Fruit fly (Drosophila melanogaster) whole organism, embryonic: ENCODE results near the gene eIF4E6.

ENCODE experiments used
- Bteb2 ChIP-seq: fragments of 200-800 bp; sonication (Bioruptor generic); optimal IDR thresholded peaks from 2 replicates; lab custom pipeline; 2016; ENCODE audit warnings: missing biosample characterization, missing genetic modification characterization
- CG10209 ChIP-seq: fragments of 200-800 bp; sonication (Bioruptor generic); optimal IDR thresholded peaks from 3 replicates; lab custom pipeline; 2017; ENCODE audit warnings: missing biosample characterization, mild to moderate bottlenecking, missing genetic modification characterization, missing genetic modification reagents
- CG10462 ChIP-seq: fragments of 200-800 bp; sonication (Bioruptor generic); optimal IDR thresholded peaks from 2 replicates; lab custom pipeline; 2016; ENCODE audit warnings: missing biosample characterization, missing genetic modification characterization
- CG11398 ChIP-seq: fragments of 200-800 bp; sonication (Bioruptor generic); optimal IDR thresholded peaks from 2 replicates; lab custom pipeline; 2016; ENCODE audit warnings: missing biosample characterization, missing genetic modification characterization
- CG12659 ChIP-seq: fragments of 200-800 bp; sonication (Bioruptor generic); optimal IDR thresholded peaks from 3 replicates; lab custom pipeline; 2017; ENCODE audit warnings: mild to moderate bottlenecking, missing biosample characterization, missing genetic modification reagents, missing genetic modification characterization
- CG15073 ChIP-seq: fragments of 200-800 bp; sonication (Bioruptor generic); optimal IDR thresholded peaks from 2 replicates; lab custom pipeline; 2016; ENCODE audit warnings: missing biosample characterization, missing genetic modification characterization
- CG15479 ChIP-seq: fragments of 200-800 bp; sonication (Bioruptor generic); optimal IDR thresholded peaks from 3 replicates; lab custom pipeline; 2019; ENCODE audit warnings: missing biosample characterization, mild to moderate bottlenecking, missing genetic modification characterization, moderate library complexity
- CG18764 ChIP-seq: fragments of 200-800 bp; sonication (Bioruptor generic); optimal IDR thresholded peaks from 3 replicates; lab custom pipeline; 2016; ENCODE audit warnings: missing biosample characterization, missing genetic modification characterization
- CG2116 ChIP-seq: fragments of 200-800 bp; sonication (Bioruptor generic); optimal IDR thresholded peaks from 3 replicates; lab custom pipeline; 2018; ENCODE audit warnings: missing biosample characterization, mild to moderate bottlenecking, missing genetic modification characterization
- CG2120 ChIP-seq: fragments of 200-800 bp; sonication (Bioruptor generic); optimal IDR thresholded peaks from 3 replicates; lab custom pipeline; 2016; ENCODE audit warnings: missing biosample characterization, missing genetic modification characterization
- CG2712 ChIP-seq: fragments of 200-800 bp; optimal IDR thresholded peaks from 3 replicates; lab custom pipeline; 2019; ENCODE audit warnings: missing biosample characterization, mild to moderate bottlenecking, missing genetic modification characterization, moderate library complexity
- CG2875 ChIP-seq: fragments of 200-800 bp; sonication (Bioruptor generic); optimal IDR thresholded peaks from 2 replicates; lab custom pipeline; 2017; ENCODE audit warnings: missing biosample characterization, mild to moderate bottlenecking, missing genetic modification characterization, missing genetic modification reagents
- CG33213 ChIP-seq: fragments of 200-800 bp; sonication (Bioruptor generic); optimal IDR thresholded peaks from 3 replicates; lab custom pipeline; 2016; ENCODE audit warnings: missing biosample characterization, missing genetic modification characterization
- CG3995 ChIP-seq: fragments of 200-800 bp; sonication (Bioruptor generic); optimal IDR thresholded peaks from 3 replicates; lab custom pipeline; 2016; ENCODE audit warnings: missing biosample characterization, missing genetic modification characterization
- CG4404 ChIP-seq: fragments of 200-800 bp; sonication (Bioruptor generic); IDR thresholded peaks from 2 replicates; pipeline ENCODE4 v1.3.6; 2022; ENCODE audit warnings: missing biosample characterization, missing genetic modification characterization
- CG4424 ChIP-seq: fragments of 200-800 bp; sonication (Bioruptor generic); optimal IDR thresholded peaks from 3 replicates; lab custom pipeline; 2016; ENCODE audit warnings: missing biosample characterization, missing genetic modification characterization
- CG4854 ChIP-seq: fragments of 200-800 bp; sonication (Bioruptor generic); optimal IDR thresholded peaks from 2 replicates; lab custom pipeline; 2016; ENCODE audit warnings: missing biosample characterization, missing genetic modification characterization, inconsistent platforms
- CG7271 ChIP-seq: fragments of 200-800 bp; sonication (Bioruptor generic); optimal IDR thresholded peaks from 2 replicates; lab custom pipeline; 2018; ENCODE audit warnings: missing biosample characterization, mild to moderate bottlenecking, missing genetic modification characterization, moderate library complexity
- CG7372 ChIP-seq: fragments of 200-800 bp; sonication (Bioruptor generic); IDR thresholded peaks from 2 replicates; pipeline ENCODE4 v1.3.6; 2022; ENCODE audit warnings: missing biosample characterization, missing genetic modification characterization
- CG8765 ChIP-seq: fragments of 200-800 bp; sonication (Bioruptor generic); IDR thresholded peaks from 2 replicates; pipeline ENCODE4 v1.3.6; 2022; ENCODE audit warnings: missing biosample characterization, missing genetic modification characterization
- D ChIP-seq, 2 experiments: fragments of 200-800 bp in 1 of 2; fragments of >200 bp in 1 of 2; sonication (Bioruptor generic) in 1 of 2; optimal IDR thresholded peaks; 2 replicates in 1 of 2; 3 replicates in 1 of 2; lab custom pipeline; 2017; ENCODE audit warnings: mild to moderate bottlenecking in 1 of 2, missing biosample characterization in 1 of 2, missing genetic modification characterization in 1 of 2, missing genetic modification reagents in 1 of 2
- D19A ChIP-seq: fragments of 200-800 bp; optimal IDR thresholded peaks from 3 replicates; lab custom pipeline; 2019; ENCODE audit warnings: missing biosample characterization, mild to moderate bottlenecking, missing genetic modification characterization, moderate library complexity
- Dip3 ChIP-seq: fragments of 200-800 bp; sonication (Bioruptor generic); optimal IDR thresholded peaks from 3 replicates; lab custom pipeline; 2016; ENCODE audit warnings: missing biosample characterization, missing genetic modification characterization
- Dll ChIP-seq: fragments of 200-800 bp; sonication (Bioruptor generic); IDR thresholded peaks from 4 replicates; pipeline ENCODE4 v1.3.6; 2022; ENCODE audit warnings: missing biosample characterization, missing genetic modification characterization; ENCODE audit not compliant: partially characterized antibody
- Dref ChIP-seq: fragments of 200-800 bp; sonication (Bioruptor generic); IDR thresholded peaks from 2 replicates; pipeline ENCODE4 v1.3.6; 2022; ENCODE audit warnings: missing biosample characterization, missing genetic modification characterization
- Fer1 ChIP-seq: fragments of 200-800 bp; sonication (Bioruptor generic); optimal IDR thresholded peaks from 2 replicates; lab custom pipeline; 2017; ENCODE audit warnings: missing biosample characterization, mild to moderate bottlenecking, missing genetic modification characterization
- Hr51 ChIP-seq, 2 experiments: fragments of 200-800 bp; sonication (Bioruptor generic); optimal IDR thresholded peaks; 2 replicates in 1 of 2; 3 replicates in 1 of 2; lab custom pipeline; 2016 to 2018; ENCODE audit warnings: missing biosample characterization in 2 of 2, missing genetic modification characterization in 2 of 2, mild to moderate bottlenecking in 1 of 2, moderate library complexity in 1 of 2
- Lim3 ChIP-seq: fragments of 200-800 bp; sonication (Bioruptor generic); IDR thresholded peaks from 2 replicates; pipeline ENCODE4 v1.3.6; 2022; ENCODE audit warnings: missing biosample characterization, missing genetic modification characterization
- Mad ChIP-seq: fragments of 200-800 bp; sonication (Bioruptor generic); optimal IDR thresholded peaks from 2 replicates; lab custom pipeline; 2016; ENCODE audit warnings: missing biosample characterization, missing genetic modification characterization
- Max ChIP-seq: fragments of 200-800 bp; sonication (Bioruptor generic); optimal IDR thresholded peaks from 2 replicates; lab custom pipeline; 2016; ENCODE audit warnings: missing biosample characterization, mild to moderate bottlenecking, missing genetic modification characterization
- Meics ChIP-seq: fragments of 200-800 bp; sonication (Bioruptor generic); optimal IDR thresholded peaks from 2 replicates; lab custom pipeline; 2017; ENCODE audit warnings: missing biosample characterization, mild to moderate bottlenecking, missing genetic modification characterization
- NC2β ChIP-seq: fragments of 200-800 bp; sonication (Bioruptor generic); optimal IDR thresholded peaks from 2 replicates; lab custom pipeline; 2016; ENCODE audit warnings: missing biosample characterization, missing genetic modification characterization
- Vsx1 ChIP-seq: fragments of 200-800 bp; sonication (Bioruptor generic); optimal IDR thresholded peaks from 2 replicates; lab custom pipeline; 2017; ENCODE audit warnings: missing biosample characterization, mild to moderate bottlenecking, missing genetic modification characterization, missing genetic modification reagents
- ap ChIP-seq: fragments of 200-800 bp; sonication (Bioruptor generic); IDR thresholded peaks from 2 replicates; pipeline ENCODE4 v1.3.6; 2022; ENCODE audit warnings: missing biosample characterization, missing genetic modification characterization
- ara ChIP-seq: fragments of 200-800 bp; sonication (Bioruptor generic); IDR thresholded peaks from 2 replicates; pipeline ENCODE4 v1.3.6; 2022; ENCODE audit warnings: missing biosample characterization, missing genetic modification characterization
- chm ChIP-seq: fragments of 200-800 bp; sonication (Bioruptor generic); IDR thresholded peaks from 2 replicates; pipeline ENCODE4 v1.3.6; 2022; ENCODE audit warnings: missing biosample characterization, missing genetic modification characterization
- cwo ChIP-seq: fragments of 200-800 bp; sonication (Bioruptor generic); optimal IDR thresholded peaks from 3 replicates; lab custom pipeline; 2017; ENCODE audit warnings: missing biosample characterization, missing genetic modification characterization, mild to moderate bottlenecking, moderate library complexity, missing genetic modification reagents
- dysf ChIP-seq: fragments of 200-800 bp; sonication (Bioruptor generic); IDR thresholded peaks from 3 replicates; pipeline ENCODE4 v1.3.6; 2022; ENCODE audit warnings: missing biosample characterization, missing genetic modification characterization
- eve ChIP-seq, 2 experiments: fragments of >200 bp; optimal IDR thresholded peaks; 2 replicates each; lab custom pipeline; 2017; ENCODE audit warnings: missing biosample characterization in 2 of 2, missing genetic modification characterization in 2 of 2
- fu2 ChIP-seq: fragments of 200-800 bp; sonication (Bioruptor generic); optimal IDR thresholded peaks from 2 replicates; lab custom pipeline; 2016; ENCODE audit warnings: missing biosample characterization, missing genetic modification characterization
- her ChIP-seq: fragments of 200-800 bp; sonication (Bioruptor generic); optimal IDR thresholded peaks from 2 replicates; lab custom pipeline; 2016; ENCODE audit warnings: missing biosample characterization, missing genetic modification characterization
- jigr1 ChIP-seq: fragments of 200-800 bp; sonication (Bioruptor generic); IDR thresholded peaks from 3 replicates; pipeline ENCODE4 v1.3.6; 2022; ENCODE audit warnings: missing biosample characterization, missing genetic modification characterization
- klu ChIP-seq: fragments of 200-800 bp; sonication (Bioruptor generic); IDR thresholded peaks from 2 replicates; pipeline ENCODE4 v1.3.6; 2022; ENCODE audit warnings: missing biosample characterization, missing genetic modification characterization
- odd ChIP-seq: fragments of 200-800 bp; sonication (Bioruptor generic); optimal IDR thresholded peaks from 2 replicates; lab custom pipeline; 2017; ENCODE audit warnings: missing biosample characterization, mild to moderate bottlenecking, missing genetic modification characterization
- ranshi ChIP-seq: fragments of 200-800 bp; sonication (Bioruptor generic); IDR thresholded peaks from 2 replicates; pipeline ENCODE4 v1.3.6; 2022; ENCODE audit warnings: missing biosample characterization, missing genetic modification characterization
- repo ChIP-seq: fragments of 200-800 bp; sonication (Bioruptor generic); optimal IDR thresholded peaks from 2 replicates; lab custom pipeline; 2016; ENCODE audit warnings: missing biosample characterization, missing genetic modification characterization
- sima ChIP-seq: fragments of 200-800 bp; sonication (Bioruptor generic); optimal IDR thresholded peaks from 2 replicates; lab custom pipeline; 2016; ENCODE audit warnings: missing biosample characterization, missing genetic modification characterization
- sqz ChIP-seq: fragments of 200-800 bp; sonication (Bioruptor generic); optimal IDR thresholded peaks from 3 replicates; lab custom pipeline; 2018; ENCODE audit warnings: missing biosample characterization, mild to moderate bottlenecking, missing genetic modification characterization
- vnd ChIP-seq: fragments of 200-800 bp; sonication (Bioruptor generic); IDR thresholded peaks from 3 replicates; pipeline ENCODE4 v1.3.6; 2022; ENCODE audit warnings: missing biosample characterization, missing genetic modification characterization; ENCODE audit not compliant: partially characterized antibody
- zen ChIP-seq: fragments of 200-800 bp; sonication (Bioruptor generic); optimal IDR thresholded peaks from 3 replicates; lab custom pipeline; 2018; ENCODE audit warnings: missing biosample characterization, mild to moderate bottlenecking, missing genetic modification characterization, moderate library complexity

Gene eIF4E6

DNA sequence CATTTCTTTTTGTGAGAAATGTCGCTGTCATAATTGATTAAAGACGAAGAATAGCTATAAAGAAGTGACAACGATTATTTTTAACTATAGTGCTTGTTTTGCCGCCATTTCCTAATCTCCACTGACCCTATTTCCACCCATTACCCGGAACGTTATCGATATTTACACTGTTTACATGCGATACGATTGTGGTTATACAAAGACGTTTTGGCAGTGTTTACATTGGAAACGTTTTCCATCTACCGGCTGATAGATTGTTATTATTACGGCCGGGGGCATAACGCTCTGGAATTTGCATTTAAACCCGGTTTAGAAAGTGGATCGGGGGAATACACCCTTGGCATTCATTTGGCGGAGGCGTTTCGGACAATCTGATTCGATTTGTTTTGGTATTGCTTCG lies 39.3 kb upstream of the eIF4E6 start (continued):
- TF ChIP-seq CG2875 (GFP tag; lab: Kevin White, UChicago): no peak

DNA sequence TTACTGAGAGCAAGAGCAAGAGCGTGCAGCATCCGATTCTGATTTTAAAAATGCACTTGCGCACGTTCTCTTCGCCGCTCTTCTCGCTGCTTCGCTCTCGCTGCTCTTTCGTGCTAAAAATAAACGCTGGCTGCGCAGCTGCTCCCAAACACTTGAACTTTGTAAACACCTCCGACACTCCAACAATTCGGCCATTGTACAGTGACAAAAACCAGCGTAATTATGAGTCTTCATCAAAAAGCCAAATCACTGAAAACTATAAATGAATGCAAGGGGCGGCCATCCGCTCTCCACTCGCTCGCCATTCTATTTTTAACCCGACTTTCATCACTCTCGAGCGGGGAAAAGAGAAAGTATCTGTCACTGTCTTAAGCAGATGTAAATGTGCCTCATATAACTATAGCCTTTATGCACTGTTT lies 37.7 kb upstream of the eIF4E6 start:
- TF ChIP-seq Mad (GFP tag; lab: Kevin White, UChicago) (no peak), CG2712 (tag; lab: Kevin White, UChicago) (no peak), CG10209 (GFP tag; lab: Kevin White, UChicago) (no peak), vnd (no peak), CG12659 (GFP tag; lab: Kevin White, UChicago) (no peak), fu2 (GFP tag; lab: Kevin White, UChicago) (no peak), repo (GFP tag; lab: Kevin White, UChicago) (no peak), CG18764 (GFP tag; lab: Kevin White, UChicago) (no peak), Max (GFP tag; lab: Kevin White, UChicago) (no peak), zen (tag; lab: Kevin White, UChicago) (no peak), her (GFP tag; lab: Kevin White, UChicago) (peak; percentile 22), D (optimal IDR thresholded peaks at IDR 0.05; lab: Kevin White, UChicago) (no peak), D (GFP tag; optimal IDR thresholded peaks at IDR 0.05; lab: Kevin White, UChicago) (no peak), cwo (GFP tag; lab: Kevin White, UChicago) (no peak), CG10462 (GFP tag; lab: Kevin White, UChicago) (no peak), jigr1 (GFP tag; lab: Robert Waterston, UW) (no peak), Vsx1 (GFP tag; lab: Kevin White, UChicago) (no peak), Bteb2 (no peak), sqz (GFP tag; lab: Kevin White, UChicago) (no peak), dysf (GFP tag; lab: Robert Waterston, UW) (no peak), CG11398 (GFP tag; lab: Kevin White, UChicago) (no peak), Meics (GFP tag; lab: Kevin White, UChicago) (no peak), CG4854 (GFP tag; lab: Kevin White, UChicago) (no peak), Dref (no peak), Dll (no peak), CG7271 (tag; lab: Kevin White, UChicago) (no peak), CG2116 (GFP tag; lab: Kevin White, UChicago) (no peak), CG8765 (GFP tag; lab: Robert Waterston, UW) (no peak), Lim3 (GFP tag; lab: Robert Waterston, UW) (no peak), CG4424 (GFP tag; lab: Kevin White, UChicago) (no peak), klu (GFP tag; lab: Robert Waterston, UW) (no peak), NC2β (GFP tag; lab: Kevin White, UChicago) (no peak), D19A (tag; lab: Kevin White, UChicago) (peak; percentile 7), CG2120 (GFP tag; lab: Kevin White, UChicago) (no peak), Dip3 (GFP tag; lab: Kevin White, UChicago) (no peak), CG3995 (GFP tag; lab: Kevin White, UChicago) (no peak), sima (GFP tag; lab: Kevin White, UChicago) (no peak), CG4404 (GFP tag; lab: Robert Waterston, UW) (no peak), eve (GFP tag; optimal IDR thresholded peaks at IDR 0.05; lab: Kevin White, UChicago) (no peak), CG33213 (GFP tag; lab: Kevin White, UChicago) (no peak), ara (GFP tag; lab: Robert Waterston, UW) (no peak), odd (GFP tag; lab: Kevin White, UChicago) (peak; percentile 4), chm (GFP tag; lab: Robert Waterston, UW) (no peak), CG7372 (GFP tag; lab: Robert Waterston, UW) (no peak), Fer1 (GFP tag; lab: Kevin White, UChicago) (no peak), ap (no peak), Hr51 (GFP tag; optimal IDR thresholded peaks at IDR 0.05; lab: Kevin White, UChicago) (peak in 1 of 2 experiments; percentile 24), ranshi (GFP tag; lab: Robert Waterston, UW) (no peak), CG15073 (GFP tag; lab: Kevin White, UChicago) (no peak), CG15479 (GFP tag; lab: Kevin White, UChicago) (peak; percentile 12)
